Fruit fly (Drosophila melanogaster) whole organism, adult: ENCODE data around the gene CG13258.

Experiments
- CG11617 ChIP-seq: fragments of 200-800 bp; sonication (Bioruptor generic); optimal IDR thresholded peaks from 2 replicates; lab custom pipeline; 2017; ENCODE audit warnings: mild to moderate bottlenecking, missing biosample characterization, missing genetic modification reagents, missing genetic modification characterization
- CG12768 ChIP-seq: fragments of 200-800 bp; sonication (Bioruptor generic); optimal IDR thresholded peaks from 2 replicates; lab custom pipeline; 2017; ENCODE audit warnings: missing biosample characterization, missing genetic modification characterization, mild to moderate bottlenecking, moderate library complexity, missing genetic modification reagents
- CG14711 ChIP-seq: fragments of 200-800 bp; sonication (Bioruptor generic); optimal IDR thresholded peaks from 2 replicates; lab custom pipeline; 2018; ENCODE audit warnings: missing biosample characterization, mild to moderate bottlenecking, missing genetic modification characterization, moderate library complexity
- CG1620 ChIP-seq: fragments of 200-800 bp; sonication (Bioruptor generic); optimal IDR thresholded peaks from 2 replicates; lab custom pipeline; 2016; ENCODE audit warnings: missing biosample characterization, missing genetic modification characterization
- CG33017 ChIP-seq: fragments of 200-800 bp; sonication (Bioruptor generic); optimal IDR thresholded peaks from 2 replicates; lab custom pipeline; 2018; ENCODE audit warnings: missing biosample characterization, mild to moderate bottlenecking, missing genetic modification characterization, moderate library complexity
- CG5204 ChIP-seq: fragments of 200-800 bp; sonication (Bioruptor generic); optimal IDR thresholded peaks from 2 replicates; lab custom pipeline; 2016; ENCODE audit warnings: missing biosample characterization, missing genetic modification characterization
- CG7045 ChIP-seq: fragments of 200-800 bp; sonication (Bioruptor generic); optimal IDR thresholded peaks from 2 replicates; lab custom pipeline; 2017; ENCODE audit warnings: missing biosample characterization, mild to moderate bottlenecking, missing genetic modification characterization
- CG7101 ChIP-seq: fragments of 200-800 bp; sonication (Bioruptor generic); optimal IDR thresholded peaks from 2 replicates; lab custom pipeline; 2018; ENCODE audit warnings: missing biosample characterization, mild to moderate bottlenecking, missing genetic modification characterization, moderate library complexity
- Clk ChIP-seq: fragments of 200-800 bp; sonication (Bioruptor generic); optimal IDR thresholded peaks from 2 replicates; lab custom pipeline; 2017; ENCODE audit warnings: missing biosample characterization, missing genetic modification characterization
- Crg-1 ChIP-seq: fragments of 200-800 bp; sonication (Bioruptor generic); optimal IDR thresholded peaks from 2 replicates; lab custom pipeline; 2016; ENCODE audit warnings: missing biosample characterization, missing genetic modification characterization
- Hr96 ChIP-seq: fragments of 200-800 bp; sonication (Bioruptor generic); optimal IDR thresholded peaks from 2 replicates; lab custom pipeline; 2016; ENCODE audit warnings: missing biosample characterization, missing genetic modification characterization
- Mnt ChIP-seq: fragments of 200-800 bp; sonication (Bioruptor generic); optimal IDR thresholded peaks from 2 replicates; lab custom pipeline; 2016; ENCODE audit warnings: missing biosample characterization, mild to moderate bottlenecking, missing genetic modification characterization
- bab1 ChIP-seq: fragments of 200-800 bp; sonication (Bioruptor generic); optimal IDR thresholded peaks from 3 replicates; lab custom pipeline; 2019; ENCODE audit warnings: missing biosample characterization, mild to moderate bottlenecking, missing genetic modification characterization, moderate library complexity
- cic ChIP-seq: fragments of 200-800 bp; sonication (Bioruptor generic); optimal IDR thresholded peaks from 2 replicates; lab custom pipeline; 2017; ENCODE audit warnings: missing biosample characterization, mild to moderate bottlenecking, missing genetic modification characterization, moderate library complexity
- cnc ChIP-seq, 2 experiments: fragments of >200 bp; optimal IDR thresholded peaks; 2 replicates each; lab custom pipeline; 2017
- kay ChIP-seq: fragments of 200-800 bp; sonication (Bioruptor generic); peaks from one replicate; lab custom pipeline; 2016; ENCODE audit warnings: missing biosample characterization, missing genetic modification characterization, borderline replicate concordance
- ovo ChIP-seq: fragments of 200-800 bp; sonication (Bioruptor generic); optimal IDR thresholded peaks from 2 replicates; lab custom pipeline; 2016; ENCODE audit warnings: missing biosample characterization, missing genetic modification characterization
- pad ChIP-seq: fragments of 200-800 bp; sonication (Bioruptor generic); optimal IDR thresholded peaks from 3 replicates; lab custom pipeline; 2017; ENCODE audit warnings: missing biosample characterization, missing genetic modification characterization, mild to moderate bottlenecking, moderate library complexity, missing genetic modification reagents
- tj ChIP-seq: fragments of 200-800 bp; sonication (Bioruptor generic); optimal IDR thresholded peaks from 3 replicates; lab custom pipeline; 2017; ENCODE audit warnings: missing biosample characterization, mild to moderate bottlenecking, missing genetic modification characterization, moderate library complexity
- toe ChIP-seq: fragments of 200-800 bp; sonication (Bioruptor generic); optimal IDR thresholded peaks from 2 replicates; lab custom pipeline; 2016; ENCODE audit warnings: missing biosample characterization, missing genetic modification characterization

Gene CG13258

dm6 chr2L:16302773-16303279, 10.0 kb upstream of the CG13258 start, which contains the start of gene GMF:
Gene GMF (minus strand): TSS chr2L:16302954.
- TF ChIP-seq CG7101 = peak; percentile 75
- peak; percentile 39 for TF ChIP-seq Mnt
- no peak for TF ChIP-seq cic (GFP tag; lab: Kevin White, UChicago)
- TF ChIP-seq CG14711 = peak; percentile 85
- TF ChIP-seq pad (GFP tag; lab: Kevin White, UChicago) = peak; percentile 40
- no peak for TF ChIP-seq cnc (optimal IDR thresholded peaks at IDR 0.05; lab: Kevin White, UChicago)
- peak; percentile 98 for TF ChIP-seq kay (GFP tag; lab: Kevin White, UChicago)
- peak; percentile 65 for TF ChIP-seq CG1620
- no peak for TF ChIP-seq Hr96 (GFP tag; lab: Kevin White, UChicago)
- no peak for TF ChIP-seq CG33017 (tag; lab: Kevin White, UChicago)
- peak; percentile 43 for TF ChIP-seq Crg-1 (GFP tag; lab: Kevin White, UChicago)
- TF ChIP-seq CG11617 (GFP tag; lab: Kevin White, UChicago) = peak; percentile 63
- TF ChIP-seq toe (GFP tag; lab: Kevin White, UChicago) = no peak
- TF ChIP-seq CG5204 = no peak
- TF ChIP-seq bab1 (GFP tag; lab: Kevin White, UChicago) = peak; percentile 51
- TF ChIP-seq CG7045 (GFP tag; lab: Kevin White, UChicago) = peak; percentile 33
- peak; percentile 19 for TF ChIP-seq CG12768
- TF ChIP-seq Clk = no peak
- peak; percentile 84 for TF ChIP-seq ovo
- TF ChIP-seq tj (GFP tag; lab: Kevin White, UChicago) = no peak

DNA sequence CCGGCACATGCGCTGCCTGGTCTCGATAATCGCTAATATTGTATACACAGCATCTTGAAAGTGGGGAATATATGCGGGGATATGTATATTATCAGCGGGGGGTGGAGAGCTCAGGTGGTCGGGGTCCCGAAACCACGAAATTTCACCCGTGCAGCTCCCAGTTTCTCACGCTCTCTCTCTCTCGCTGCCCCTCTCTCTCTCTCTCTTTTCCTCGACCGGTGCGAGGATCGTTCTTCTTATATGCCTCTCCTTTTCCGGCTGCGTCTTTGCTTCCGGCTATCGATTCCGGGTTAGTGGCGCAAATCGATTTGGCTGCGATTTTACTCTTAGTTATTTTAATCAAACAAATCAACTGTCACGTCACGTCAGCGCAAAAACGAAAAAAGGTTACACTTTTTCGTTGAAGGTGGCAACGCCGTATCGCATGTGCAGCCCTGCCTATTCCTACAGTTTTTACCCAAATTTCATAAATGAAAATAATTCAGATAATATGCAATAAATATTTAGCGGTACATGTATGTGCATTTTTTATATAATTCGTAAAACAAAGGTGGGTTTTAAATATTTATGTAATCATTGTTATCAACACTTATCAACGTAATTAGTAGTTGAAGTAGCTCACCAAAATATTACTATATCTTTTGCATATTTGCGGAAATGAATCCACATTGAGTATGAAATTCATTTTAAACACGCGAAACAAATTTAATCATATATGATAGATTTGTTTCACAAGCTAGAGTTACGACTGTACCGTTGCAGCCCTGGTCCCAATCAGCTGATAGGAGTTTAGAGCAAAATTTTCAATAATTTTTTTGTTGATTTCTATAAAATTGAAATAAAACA, 6.9 kb upstream of the CG13258 start, which contains the start of the genes heix and CG17328:
Gene heix, minus strand, starts transcription at position 393 of the 846 bp plus-strand sequence.
Gene CG17328, plus strand, starts transcription at position 478 of the 846 bp plus-strand sequence.
- TF ChIP-seq CG7045 (GFP tag; lab: Kevin White, UChicago) = peak; percentile 71
- peak; percentile 1 for TF ChIP-seq ovo
- no peak for TF ChIP-seq CG5204
- TF ChIP-seq Crg-1 (GFP tag; lab: Kevin White, UChicago) = peak; percentile 68
- TF ChIP-seq CG33017 (tag; lab: Kevin White, UChicago) = peak; percentile 51
- TF ChIP-seq Mnt = peak; percentile 57
- peak; percentile 27 for TF ChIP-seq cic (GFP tag; lab: Kevin White, UChicago)
- no peak for TF ChIP-seq cnc (optimal IDR thresholded peaks at IDR 0.05; lab: Kevin White, UChicago)
- peak; percentile 44 for TF ChIP-seq Clk
- TF ChIP-seq tj (GFP tag; lab: Kevin White, UChicago) = peak; percentile 68
- peak; percentile 81 for TF ChIP-seq bab1 (GFP tag; lab: Kevin White, UChicago)
- peak; percentile 40 for TF ChIP-seq CG1620
- TF ChIP-seq CG12768 = peak; percentile 61
- TF ChIP-seq Hr96 (GFP tag; lab: Kevin White, UChicago) = no peak
- TF ChIP-seq toe (GFP tag; lab: Kevin White, UChicago) = no peak
- TF ChIP-seq CG7101 = peak; percentile 71
- TF ChIP-seq pad (GFP tag; lab: Kevin White, UChicago) = peak; percentile 34
- TF ChIP-seq CG11617 (GFP tag; lab: Kevin White, UChicago) = peak; percentile 78
- TF ChIP-seq CG14711 = peak; percentile 48
- peak; percentile 91 for TF ChIP-seq kay (GFP tag; lab: Kevin White, UChicago)

dm6 chr2L:16293703-16294233, 943 bp upstream of the CG13258 start, which contains the start of gene Cyp303a1:
Gene Cyp303a1 (plus strand): TSS chr2L:16294183.
- no peak for TF ChIP-seq toe (GFP tag; lab: Kevin White, UChicago)
- no peak for TF ChIP-seq bab1 (GFP tag; lab: Kevin White, UChicago)
- TF ChIP-seq tj (GFP tag; lab: Kevin White, UChicago) = no peak
- TF ChIP-seq Crg-1 (GFP tag; lab: Kevin White, UChicago) = no peak
- no peak for TF ChIP-seq CG12768
- TF ChIP-seq CG7045 (GFP tag; lab: Kevin White, UChicago) = no peak
- no peak for TF ChIP-seq CG1620
- TF ChIP-seq cnc (optimal IDR thresholded peaks at IDR 0.05; lab: Kevin White, UChicago) = no peak
- TF ChIP-seq pad (GFP tag; lab: Kevin White, UChicago) = no peak
- no peak for TF ChIP-seq CG5204
- no peak for TF ChIP-seq kay (GFP tag; lab: Kevin White, UChicago)
- no peak for TF ChIP-seq Mnt

- TF ChIP-seq CG11617 (GFP tag; lab: Kevin White, UChicago) (no peak), CG12768 (no peak), ovo (no peak), Hr96 (GFP tag; lab: Kevin White, UChicago) (no peak), Mnt (no peak), Clk (no peak), cic (GFP tag; lab: Kevin White, UChicago) (no peak), Crg-1 (GFP tag; lab: Kevin White, UChicago) (no peak), CG1620 (no peak)
Observed at dm6 chr2L:16290984-16291383, 1.8 kb downstream of the CG13258 start, which contains the start of gene CG17329. Gene CG17329 (plus strand): TSS chr2L:16291284.

dm6 chr2L:16288393-16288731, 4.5 kb downstream of the CG13258 start:
- TF ChIP-seq CG14711 = no peak
- TF ChIP-seq CG1620 = no peak
- TF ChIP-seq ovo = no peak
- TF ChIP-seq kay (GFP tag; lab: Kevin White, UChicago) = no peak
- no peak for TF ChIP-seq bab1 (GFP tag; lab: Kevin White, UChicago)
- TF ChIP-seq Hr96 (GFP tag; lab: Kevin White, UChicago) = no peak
- no peak for TF ChIP-seq CG33017 (tag; lab: Kevin White, UChicago)
- TF ChIP-seq Clk = no peak
